Worm (Caenorhabditis elegans) whole organism, late embryonic: Measurements from ENCODE around the gene mdt-26.

Experiments used
- C08G9.2 ChIP-seq: sonication (generic microtip); optimal IDR thresholded peaks from 2 replicates; lab custom pipeline; 2016; ENCODE audit warnings: mild to moderate bottlenecking, missing genetic modification characterization, moderate library complexity, missing compliant biosample characterization
- K09A11.1 ChIP-seq: sonication (generic microtip); optimal IDR thresholded peaks from 2 replicates; lab custom pipeline; 2017; ENCODE audit warnings: antibody characterized with exemption, mild to moderate bottlenecking, missing genetic modification characterization, missing compliant biosample characterization; ENCODE audit not compliant: insufficient read depth
- T23F11.4 ChIP-seq: fragments of 200-800 bp; sonication (Bioruptor generic); optimal IDR thresholded peaks from 2 replicates; lab custom pipeline; 2018; ENCODE audit warnings: mild to moderate bottlenecking, missing genetic modification characterization, missing compliant biosample characterization
- Y22D7AL.16 ChIP-seq: sonication (generic microtip); optimal IDR thresholded peaks from 2 replicates; lab custom pipeline; 2016; ENCODE audit warnings: missing genetic modification characterization, missing compliant biosample characterization
- ahr-1 ChIP-seq: sonication (generic microtip); optimal IDR thresholded peaks from 2 replicates; lab custom pipeline; 2016; ENCODE audit warnings: missing genetic modification characterization, missing compliant biosample characterization
- ama-1 ChIP-seq: fragments of 150-350 bp; optimal IDR thresholded peaks from 2 replicates; lab custom pipeline; 2014
- ceh-14 ChIP-seq: sonication (generic microtip); optimal IDR thresholded peaks from 2 replicates; lab custom pipeline; 2016; ENCODE audit warnings: missing genotype, missing genetic modification characterization, missing compliant biosample characterization
- ceh-19 ChIP-seq: fragments of 200-800 bp; sonication (Bioruptor generic); optimal IDR thresholded peaks from 2 replicates; lab custom pipeline; 2018; ENCODE audit warnings: mild to moderate bottlenecking, missing genetic modification characterization, missing compliant biosample characterization
- ceh-2 ChIP-seq: sonication (generic microtip); optimal IDR thresholded peaks from 2 replicates; lab custom pipeline; 2016; ENCODE audit warnings: missing genotype, missing genetic modification characterization, missing compliant biosample characterization
- ceh-30 ChIP-seq: fragments of 150-350 bp; optimal IDR thresholded peaks from 2 replicates; lab custom pipeline; 2014; ENCODE audit warnings: missing biosample characterization, missing genetic modification characterization
- ceh-31 ChIP-seq: sonication (generic microtip); optimal IDR thresholded peaks from 2 replicates; lab custom pipeline; 2016; ENCODE audit warnings: missing genetic modification characterization, missing compliant biosample characterization
- ceh-48 ChIP-seq: sonication (generic microtip); optimal IDR thresholded peaks from 2 replicates; lab custom pipeline; 2016; ENCODE audit warnings: missing genetic modification characterization, inconsistent platforms, missing compliant biosample characterization
- dmd-4 ChIP-seq: sonication (generic microtip); optimal IDR thresholded peaks from 2 replicates; lab custom pipeline; 2016; ENCODE audit warnings: borderline replicate concordance, missing genetic modification characterization, missing compliant biosample characterization
- dve-1 ChIP-seq: sonication (generic microtip); optimal IDR thresholded peaks from 2 replicates; lab custom pipeline; 2017; ENCODE audit warnings: antibody characterized with exemption, mild to moderate bottlenecking, missing genetic modification characterization, missing compliant biosample characterization
- elt-2 ChIP-seq: sonication (generic microtip); optimal IDR thresholded peaks from 2 replicates; lab custom pipeline; 2016; ENCODE audit warnings: missing genetic modification reagents, missing genetic modification characterization, missing compliant biosample characterization
- ets-4 ChIP-seq: sonication (generic microtip); optimal IDR thresholded peaks from 2 replicates; lab custom pipeline; 2016; ENCODE audit warnings: missing genetic modification characterization, missing compliant biosample characterization
- eyg-1 ChIP-seq: sonication (generic microtip); optimal IDR thresholded peaks from 2 replicates; lab custom pipeline; 2016; ENCODE audit warnings: missing genotype, missing genetic modification characterization, missing compliant biosample characterization
- fax-1 ChIP-seq: sonication (generic microtip); optimal IDR thresholded peaks from 2 replicates; lab custom pipeline; 2016; ENCODE audit warnings: missing genotype, missing genetic modification characterization, missing compliant biosample characterization
- fkh-6 ChIP-seq: sonication (generic microtip); optimal IDR thresholded peaks from 2 replicates; lab custom pipeline; 2016; ENCODE audit warnings: missing genetic modification characterization, missing compliant biosample characterization
- hlh-15 ChIP-seq: sonication (generic microtip); optimal IDR thresholded peaks from 2 replicates; lab custom pipeline; 2016; ENCODE audit warnings: missing genetic modification characterization, missing compliant biosample characterization
- hlh-30 ChIP-seq: sonication (generic microtip); optimal IDR thresholded peaks from 2 replicates; lab custom pipeline; 2017; ENCODE audit warnings: antibody characterized with exemption, missing genetic modification characterization, missing compliant biosample characterization; ENCODE audit not compliant: insufficient read depth
- nfya-1 ChIP-seq: sonication (generic microtip); optimal IDR thresholded peaks from 2 replicates; lab custom pipeline; 2017; ENCODE audit warnings: missing genetic modification characterization, mild to moderate bottlenecking, missing compliant biosample characterization, antibody characterized with exemption, moderate library complexity
- nhr-11 ChIP-seq: fragments of 150-350 bp; optimal IDR thresholded peaks from 2 replicates; lab custom pipeline; 2014; ENCODE audit warnings: missing biosample characterization, missing genetic modification characterization
- pax-1 ChIP-seq: fragments of 150-350 bp; optimal IDR thresholded peaks from 2 replicates; lab custom pipeline; 2014; ENCODE audit warnings: missing biosample characterization, missing genetic modification characterization
- pha-2 ChIP-seq: sonication (generic microtip); optimal IDR thresholded peaks from 2 replicates; lab custom pipeline; 2017; ENCODE audit warnings: mild to moderate bottlenecking, missing genetic modification characterization, missing compliant biosample characterization
- pha-4 ChIP-seq: fragments of 150-350 bp; optimal IDR thresholded peaks from 2 replicates; lab custom pipeline; 2018; ENCODE audit warnings: missing biosample characterization, missing genetic modification reagents, missing genetic modification characterization
- pqm-1 ChIP-seq: sonication (generic microtip); optimal IDR thresholded peaks from 2 replicates; lab custom pipeline; 2016; ENCODE audit warnings: missing genetic modification characterization, missing compliant biosample characterization
- sdc-2 ChIP-seq: sonication (generic microtip); optimal IDR thresholded peaks from 2 replicates; lab custom pipeline; 2016; ENCODE audit warnings: missing genotype, missing genetic modification characterization, missing compliant biosample characterization
- sox-2 ChIP-seq: fragments of 200-800 bp; sonication (Bioruptor generic); IDR thresholded peaks from 2 replicates; pipeline ENCODE4 v1.3.6; 2022; ENCODE audit warnings: missing genetic modification reagents, missing genetic modification characterization, missing compliant biosample characterization
- syd-9 ChIP-seq: sonication (generic microtip); optimal IDR thresholded peaks from 2 replicates; lab custom pipeline; 2016; ENCODE audit warnings: mild to moderate bottlenecking, missing genetic modification characterization, moderate library complexity, missing compliant biosample characterization
- tbx-2 ChIP-seq: sonication (generic microtip); optimal IDR thresholded peaks from 2 replicates; lab custom pipeline; 2016; ENCODE audit warnings: missing genetic modification characterization, missing compliant biosample characterization
- ttx-3 ChIP-seq: sonication (generic microtip); optimal IDR thresholded peaks from 2 replicates; lab custom pipeline; 2016; ENCODE audit warnings: missing genetic modification reagents, missing genetic modification characterization, missing compliant biosample characterization
- unc-3 ChIP-seq, 2 experiments: fragments of 200-800 bp in 1 of 2; sonication (Bioruptor generic) in 1 of 2; sonication (generic microtip) in 1 of 2; conservative IDR thresholded peaks in 1 of 2; optimal IDR thresholded peaks in 1 of 2; 2 replicates each; pipeline versions ENCODE4 v1.3.6 to Lab custom; 2016 to 2022; ENCODE audit warnings: missing compliant biosample characterization in 2 of 2, missing genetic modification characterization in 2 of 2, missing genetic modification reagents in 1 of 2

Gene mdt-26

DNA sequence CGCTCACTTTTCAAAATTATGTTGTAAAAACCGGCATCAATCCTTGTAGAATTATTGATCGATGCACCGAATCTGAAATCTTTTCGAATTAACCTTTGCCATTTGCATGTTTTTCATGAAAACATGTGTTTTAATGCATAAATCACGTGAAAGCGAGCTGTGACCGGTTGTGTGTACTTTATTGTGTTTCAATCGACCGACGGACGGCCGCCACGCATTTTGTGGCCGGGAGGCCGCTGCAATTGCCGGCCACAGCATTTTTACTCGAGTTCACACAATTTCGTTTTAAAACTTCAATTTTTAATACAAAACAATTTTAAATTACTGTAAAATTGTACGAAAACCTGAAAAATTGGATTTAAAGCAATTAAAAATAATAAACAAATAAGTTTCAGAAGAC, 28.0 kb downstream of the mdt-26 start, which contains the start of gene C25H3.11:
Gene C25H3.11, minus strand, starts transcription at position 82 of the 400 bp plus-strand sequence.
- peak; percentile 55 for TF ChIP-seq hlh-30 (tag; lab: Kevin White, UChicago)
- no peak for TF ChIP-seq syd-9 (tag; lab: Kevin White, UChicago)
- peak; percentile 35 for TF ChIP-seq ceh-2
- TF ChIP-seq ama-1, result peak; percentile 5
- TF ChIP-seq, all 69 proteins: peak for 3

DNA sequence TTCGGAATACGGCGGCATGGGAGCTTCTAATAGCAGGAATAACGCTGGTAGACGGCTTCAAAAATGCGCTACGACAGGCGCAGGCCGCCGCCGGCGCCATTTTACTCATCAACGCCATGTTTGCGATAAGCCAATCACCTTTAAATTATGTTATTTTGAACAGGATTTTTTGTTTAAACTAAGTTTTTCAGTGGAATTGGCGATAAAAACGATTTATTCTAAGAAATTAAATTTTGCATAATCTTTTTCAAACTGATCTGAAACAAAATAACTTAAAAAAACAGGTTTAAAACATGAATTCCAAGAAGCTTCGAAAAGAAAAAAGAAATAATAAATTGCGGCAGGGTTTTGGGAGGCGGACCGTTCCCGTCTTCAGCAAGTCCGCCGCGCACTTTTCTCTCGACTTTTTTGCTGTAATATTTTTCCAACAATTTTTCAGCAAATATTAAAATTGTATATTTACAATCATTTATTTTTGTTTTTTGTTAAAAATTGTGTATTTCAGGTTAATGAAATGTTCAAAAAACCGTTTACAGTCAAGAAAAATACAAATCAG, 30.3 kb downstream of the mdt-26 start, which contains the start of the genes ndub-5 and eif-2D:
Gene ndub-5, minus strand, starts transcription at position 138 of the 556 bp plus-strand sequence.
Gene eif-2D, plus strand, starts transcription at position 506 of the 556 bp plus-strand sequence.
- TF ChIP-seq ceh-14 (tag; lab: Kevin White, UChicago), result peak; percentile 28
- TF ChIP-seq nfya-1 (tag; lab: Kevin White, UChicago), result peak; percentile 13
- no peak for TF ChIP-seq dve-1 (tag; lab: Kevin White, UChicago)
- peak; percentile 8 for TF ChIP-seq ttx-3 (tag; lab: Kevin White, UChicago)
- TF ChIP-seq ceh-31 (tag; lab: Kevin White, UChicago), result peak; percentile 33
- TF ChIP-seq K09A11.1, result no peak
- peak; percentile 83 for TF ChIP-seq elt-2 (tag; lab: Kevin White, UChicago)
- TF ChIP-seq tbx-2 (tag; lab: Kevin White, UChicago), result peak; percentile 26
- no peak for TF ChIP-seq fax-1 (tag; lab: Kevin White, UChicago)

DNA sequence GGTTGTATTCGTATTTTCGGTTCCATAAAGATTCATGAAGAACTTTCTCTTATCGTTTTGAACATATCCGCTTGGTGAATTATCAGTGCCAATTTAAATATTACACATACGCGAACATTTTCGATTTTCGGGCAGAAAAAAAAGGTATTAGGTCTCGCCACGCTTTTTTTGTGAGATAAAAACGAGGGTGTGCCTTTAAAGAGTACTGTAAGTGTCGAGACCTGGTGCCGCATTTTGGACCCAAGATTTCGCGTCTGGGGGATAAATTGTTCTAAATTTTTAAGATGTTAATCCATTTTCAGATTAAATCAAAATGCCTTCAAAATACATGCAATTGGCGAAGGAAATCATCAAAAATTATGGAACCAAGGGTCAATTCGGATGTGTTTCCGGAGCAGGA, 32.9 kb downstream of the mdt-26 start, which contains the start of gene C25H3.3:
Gene C25H3.3, plus strand, starts transcription at position 301 of the 400 bp plus-strand sequence.
- TF ChIP-seq ceh-14 (tag; lab: Kevin White, UChicago) (no peak), tbx-2 (tag; lab: Kevin White, UChicago) (no peak), Y22D7AL.16 (no peak), C08G9.2 (tag; lab: Kevin White, UChicago) (no peak), dmd-4 (no peak), ceh-19 (no peak), sox-2 (GFP tag; lab: Robert Waterston, UW) (no peak), nhr-11 (no peak), ceh-48 (tag; lab: Kevin White, UChicago) (no peak), pqm-1 (tag; lab: Kevin White, UChicago) (no peak), T23F11.4 (GFP tag; lab: Kevin White, UChicago) (no peak), ahr-1 (tag; lab: Kevin White, UChicago) (no peak), fkh-6 (tag; lab: Kevin White, UChicago) (no peak)
- TF ChIP-seq, all 69 proteins: peak for 0

DNA sequence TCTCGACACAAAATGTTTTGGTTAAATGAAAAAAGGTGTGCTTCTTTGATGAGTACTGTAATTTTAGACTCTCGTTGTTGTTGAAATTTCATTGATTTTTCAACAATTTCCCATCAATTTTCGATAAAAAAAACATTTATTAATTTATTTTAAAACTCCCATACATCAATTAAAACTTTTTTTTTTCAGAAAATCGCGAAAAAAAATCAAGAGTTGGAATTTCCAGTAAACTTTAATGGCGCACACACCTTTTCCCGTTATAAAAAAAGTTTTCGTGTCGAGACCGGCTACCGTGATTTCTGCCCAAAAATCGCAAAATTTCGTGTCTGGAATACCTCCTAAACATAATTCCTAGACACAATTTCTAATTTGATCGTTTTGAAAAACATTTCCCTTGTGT, 33.8 kb downstream of the mdt-26 start, which contains the start of gene C25H3.14:
Gene C25H3.14, plus strand, starts transcription at position 301 of the 400 bp plus-strand sequence.
- TF ChIP-seq hlh-15 (tag; lab: Kevin White, UChicago), result no peak
- TF ChIP-seq, all 69 proteins: peak for 0

DNA sequence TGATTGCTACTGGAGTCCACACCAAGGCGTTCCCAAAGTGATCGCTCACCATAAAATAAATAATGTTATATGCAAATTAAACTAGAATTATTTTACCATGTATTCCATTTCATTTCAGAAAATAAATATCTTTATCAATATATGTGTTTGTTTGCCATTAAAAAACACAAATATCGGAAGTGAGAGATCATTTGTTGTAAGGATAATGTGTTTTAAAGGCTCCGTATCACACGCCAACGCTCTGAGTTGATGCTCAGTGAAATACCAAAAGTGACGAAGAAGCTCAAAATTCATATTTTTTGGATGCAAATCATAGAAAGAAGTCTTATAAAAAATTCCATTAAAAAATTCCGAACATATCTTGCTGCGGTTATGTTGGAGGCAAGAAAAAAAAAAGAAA, 35.2 kb downstream of the mdt-26 start:
- no peak for TF ChIP-seq fkh-6 (tag; lab: Kevin White, UChicago)
- no peak for TF ChIP-seq nhr-11
- no peak for TF ChIP-seq ceh-48 (tag; lab: Kevin White, UChicago)
- TF ChIP-seq hlh-15 (tag; lab: Kevin White, UChicago), result no peak
- TF ChIP-seq ahr-1 (tag; lab: Kevin White, UChicago), result no peak
- TF ChIP-seq eyg-1, result no peak
- no peak for TF ChIP-seq pha-4 (tag; lab: Kevin White, UChicago)
- no peak for TF ChIP-seq ets-4 (tag; lab: Kevin White, UChicago)
- TF ChIP-seq pax-1 (tag; lab: Kevin White, UChicago), result no peak
- no peak for TF ChIP-seq ttx-3 (tag; lab: Kevin White, UChicago)
- TF ChIP-seq ceh-30 (tag; lab: Kevin White, UChicago), result no peak
- TF ChIP-seq pha-2, result no peak

ce11 chrII:5697338-5697737, 36.4 kb downstream of the mdt-26 start:
- TF ChIP-seq unc-3 (GFP tag; conservative IDR thresholded peaks at IDR 0.05; lab: Robert Waterston, UW) (no peak), unc-3 (tag; optimal IDR thresholded peaks at IDR 0.05; lab: Kevin White, UChicago) (no peak), sdc-2 (tag; lab: Kevin White, UChicago) (no peak), ama-1 (no peak)
